Fruit fly (Drosophila melanogaster) whole organism, embryonic: ENCODE results near the gene CG3198.

Experiments
- Jarid2 ChIP-seq: fragments of 200-800 bp; sonication (Bioruptor generic); optimal IDR thresholded peaks from 3 replicates; lab custom pipeline; 2017; ENCODE audit warnings: mild to moderate bottlenecking, missing biosample characterization, missing genetic modification reagents, missing genetic modification characterization
- Mad ChIP-seq: fragments of 200-800 bp; sonication (Bioruptor generic); optimal IDR thresholded peaks from 2 replicates; lab custom pipeline; 2016; ENCODE audit warnings: missing biosample characterization, missing genetic modification characterization
- ap ChIP-seq: fragments of 200-800 bp; sonication (Bioruptor generic); IDR thresholded peaks from 2 replicates; pipeline ENCODE4 v1.3.6; 2022; ENCODE audit warnings: missing biosample characterization, missing genetic modification characterization
- kni ChIP-seq: fragments of 200-800 bp; sonication (Bioruptor generic); optimal IDR thresholded peaks from 3 replicates; lab custom pipeline; 2017; ENCODE audit warnings: mild to moderate bottlenecking, missing biosample characterization, missing genetic modification reagents, missing genetic modification characterization
- otp ChIP-seq: fragments of 200-800 bp; sonication (Bioruptor generic); IDR thresholded peaks from 3 replicates; pipeline ENCODE4, ENCODE4 v1.3.6; 2022; ENCODE audit warnings: missing biosample characterization, missing genetic modification characterization
- scrt ChIP-seq: fragments of 200-800 bp; sonication (Bioruptor generic); optimal IDR thresholded peaks from 2 replicates; lab custom pipeline; 2018; ENCODE audit warnings: missing biosample characterization, mild to moderate bottlenecking, missing genetic modification characterization, moderate library complexity

dm6 chrX:6633659-6634058 lies 40.1 kb downstream of the CG3198 start, which contains the start of gene CG14443:
- no peak for TF ChIP-seq scrt (GFP tag; lab: Kevin White, UChicago)
- no peak for TF ChIP-seq ap (GFP tag; lab: Robert Waterston, UW)
- no peak for TF ChIP-seq kni (GFP tag; lab: Kevin White, UChicago)
- TF ChIP-seq Jarid2 (GFP tag; lab: Kevin White, UChicago) = no peak
- TF ChIP-seq otp (GFP tag; lab: Robert Waterston, UW) = no peak
- TF ChIP-seq Mad (GFP tag; lab: Kevin White, UChicago) = no peak
